Fruit fly (Drosophila melanogaster): ENCODE measurements around the gene Parg.

The Parg gene

dm6 chrX:3667199-3667671 is 4.1 kb downstream of the Parg start, which contains the start of gene Ilp7:
Gene Ilp7 (plus strand): TSS chrX:3667621.
- TF ChIP-seq h (optimal IDR thresholded peaks at IDR 0.05) (no peak), ttk (optimal IDR thresholded peaks at IDR 0.05) (no peak)
